Worm (Caenorhabditis elegans) whole organism, L1 larva: ENCODE measurements around the gene insc-1.

ENCODE experiments used
- C34B4.2 ChIP-seq: sonication (generic microtip); optimal IDR thresholded peaks from 2 replicates; lab custom pipeline; 2017; ENCODE audit warnings: mild to moderate bottlenecking, missing genetic modification characterization, missing compliant biosample characterization
- F16B12.6 ChIP-seq: fragments of 150-350 bp; optimal IDR thresholded peaks from 2 replicates; lab custom pipeline; 2014; ENCODE audit warnings: missing biosample characterization, missing genetic modification characterization
- Y116A8C.19 ChIP-seq: sonication (generic microtip); optimal IDR thresholded peaks from 2 replicates; lab custom pipeline; 2016; ENCODE audit warnings: missing compliant biosample characterization, missing genetic modification characterization, borderline replicate concordance
- aha-1 ChIP-seq: fragments of 150-350 bp; optimal IDR thresholded peaks from 2 replicates; lab custom pipeline; 2014; ENCODE audit warnings: missing biosample characterization, missing genetic modification characterization
- alr-1 ChIP-seq: fragments of 200-800 bp; sonication (Bioruptor generic); optimal IDR thresholded peaks from 2 replicates; lab custom pipeline; 2018; ENCODE audit warnings: borderline replicate concordance, mild to moderate bottlenecking, missing genetic modification characterization, missing compliant biosample characterization
- ama-1 ChIP-seq: fragments of 150-350 bp; optimal IDR thresholded peaks from 2 replicates; lab custom pipeline; 2014
- blmp-1 ChIP-seq: fragments of 150-350 bp; optimal IDR thresholded peaks from 2 replicates; lab custom pipeline; 2014; ENCODE audit warnings: missing biosample characterization, missing genetic modification characterization
- ceh-63 ChIP-seq: fragments of 200-800 bp; sonication (Bioruptor generic); optimal IDR thresholded peaks from 2 replicates; lab custom pipeline; 2018; ENCODE audit warnings: mild to moderate bottlenecking, missing genetic modification characterization, missing compliant biosample characterization
- ceh-8 ChIP-seq: fragments of 200-800 bp; sonication (Bioruptor generic); optimal IDR thresholded peaks from 2 replicates; lab custom pipeline; 2018; ENCODE audit warnings: mild to moderate bottlenecking, missing genetic modification characterization, moderate library complexity, missing compliant biosample characterization
- dpl-1 ChIP-seq, 3 experiments: fragments of 150-350 bp in 2 of 3; sonication (generic microtip) in 1 of 3; optimal IDR thresholded peaks; 2 replicates each; lab custom pipeline; 2014 to 2017; ENCODE audit warnings: missing biosample characterization in 3 of 3, missing genetic modification characterization in 3 of 3, missing genetic modification reagents in 3 of 3
- efl-1 ChIP-seq, 4 experiments: fragments of 150-350 bp; optimal IDR thresholded peaks in 3 of 4; peaks in 1 of 4; 1 replicate in 1 of 4; 2 replicates in 3 of 4; lab custom pipeline; 2014; ENCODE audit warnings: missing biosample characterization in 2 of 4, missing genetic modification characterization in 2 of 4, missing genetic modification reagents in 2 of 4
- efl-3 ChIP-seq: fragments of 200-800 bp; sonication (Bioruptor generic); optimal IDR thresholded peaks from 2 replicates; lab custom pipeline; 2018; ENCODE audit warnings: mild to moderate bottlenecking, missing genetic modification characterization, missing compliant biosample characterization
- elt-2 ChIP-seq: sonication (generic microtip); optimal IDR thresholded peaks from 2 replicates; lab custom pipeline; 2016; ENCODE audit warnings: missing genetic modification characterization, mild to moderate bottlenecking, inconsistent platforms, missing compliant biosample characterization, missing genetic modification reagents
- fkh-4 ChIP-seq: sonication (generic microtip); optimal IDR thresholded peaks from 2 replicates; lab custom pipeline; 2016; ENCODE audit warnings: missing compliant biosample characterization, missing genetic modification characterization, borderline replicate concordance
- fos-1 ChIP-seq: fragments of 150-350 bp; optimal IDR thresholded peaks from 2 replicates; lab custom pipeline; 2014; ENCODE audit warnings: missing biosample characterization, missing genetic modification characterization
- grh-1 ChIP-seq: fragments of 200-800 bp; sonication (Bioruptor generic); IDR thresholded peaks from 2 replicates; pipeline ENCODE4 v1.3.6; 2022; ENCODE audit warnings: missing genetic modification reagents, missing genetic modification characterization, missing compliant biosample characterization
- hpl-2 ChIP-seq: fragments of 150-350 bp; optimal IDR thresholded peaks from 2 replicates; lab custom pipeline; 2014; ENCODE audit warnings: missing biosample characterization, missing genetic modification reagents, missing genetic modification characterization
- lin-13 ChIP-seq: fragments of 150-350 bp; optimal IDR thresholded peaks from 2 replicates; lab custom pipeline; 2014; ENCODE audit warnings: missing biosample characterization, missing genetic modification reagents, missing genetic modification characterization
- lin-14 ChIP-seq: fragments of 200-800 bp; sonication (Bioruptor generic); optimal IDR thresholded peaks from 2 replicates; lab custom pipeline; 2018; ENCODE audit warnings: mild to moderate bottlenecking, missing genetic modification characterization, moderate library complexity, missing compliant biosample characterization
- lin-15B ChIP-seq: fragments of 150-350 bp; sonication (generic microtip); optimal IDR thresholded peaks from 3 replicates; lab custom pipeline; 2014; ENCODE audit warnings: missing biosample characterization, missing genetic modification characterization
- lin-35 ChIP-seq, 2 experiments: fragments of 150-350 bp; optimal IDR thresholded peaks; 2 replicates each; lab custom pipeline; 2014; ENCODE audit warnings: missing biosample characterization in 2 of 2, missing genetic modification characterization in 2 of 2, missing genetic modification reagents in 2 of 2
- mdl-1 ChIP-seq, 2 experiments: fragments of 150-350 bp; optimal IDR thresholded peaks; 2 replicates each; lab custom pipeline; 2014 to 2017; ENCODE audit warnings: missing biosample characterization in 2 of 2, missing genetic modification characterization in 2 of 2, inconsistent platforms in 1 of 2
- mep-1 ChIP-seq: fragments of 150-350 bp; optimal IDR thresholded peaks from 2 replicates; lab custom pipeline; 2014; ENCODE audit warnings: missing biosample characterization, missing genetic modification characterization
- nhr-12 ChIP-seq: sonication (generic microtip); optimal IDR thresholded peaks from 2 replicates; lab custom pipeline; 2017; ENCODE audit warnings: missing biosample characterization, missing genetic modification characterization
- nhr-20 ChIP-seq: sonication (generic microtip); optimal IDR thresholded peaks from 2 replicates; lab custom pipeline; 2016; ENCODE audit warnings: mild to moderate bottlenecking, missing genetic modification characterization, missing compliant biosample characterization
- nhr-28 ChIP-seq: fragments of 150-350 bp; optimal IDR thresholded peaks from 2 replicates; lab custom pipeline; 2014; ENCODE audit warnings: missing biosample characterization, missing genetic modification characterization
- nhr-71 ChIP-seq: sonication (generic microtip); optimal IDR thresholded peaks from 2 replicates; lab custom pipeline; 2016; ENCODE audit warnings: mild to moderate bottlenecking, missing genetic modification characterization, moderate library complexity, missing compliant biosample characterization
- nhr-77 ChIP-seq: fragments of 150-350 bp; optimal IDR thresholded peaks from 2 replicates; lab custom pipeline; 2014; ENCODE audit warnings: missing biosample characterization, missing genetic modification characterization
- nhr-84 ChIP-seq: sonication (generic microtip); optimal IDR thresholded peaks from 2 replicates; lab custom pipeline; 2017; ENCODE audit warnings: missing biosample characterization, missing genetic modification characterization
- nhr-85 ChIP-seq: sonication (generic microtip); peaks from one replicate; lab custom pipeline; 2016; ENCODE audit warnings: missing genetic modification characterization, inconsistent platforms, missing compliant biosample characterization
- nhr-90 ChIP-seq: sonication (generic microtip); optimal IDR thresholded peaks from 2 replicates; lab custom pipeline; 2016; ENCODE audit warnings: mild to moderate bottlenecking, missing genetic modification characterization, missing compliant biosample characterization; ENCODE audit not compliant: poor library complexity
- pag-3 ChIP-seq: sonication (generic microtip); optimal IDR thresholded peaks from 2 replicates; lab custom pipeline; 2017; ENCODE audit warnings: missing genetic modification characterization, mild to moderate bottlenecking, missing compliant biosample characterization, antibody characterized with exemption, borderline replicate concordance; ENCODE audit not compliant: insufficient read depth
- rnt-1 ChIP-seq: sonication (generic microtip); optimal IDR thresholded peaks from 2 replicates; lab custom pipeline; 2016; ENCODE audit warnings: mild to moderate bottlenecking, missing genetic modification characterization, moderate library complexity, missing compliant biosample characterization
- snpc-4 ChIP-seq: fragments of 150-350 bp; optimal IDR thresholded peaks from 2 replicates; lab custom pipeline; 2014; ENCODE audit warnings: missing biosample characterization, missing genetic modification characterization
- snu-23 ChIP-seq: sonication (generic microtip); optimal IDR thresholded peaks from 2 replicates; lab custom pipeline; 2016; ENCODE audit warnings: missing genetic modification characterization, missing compliant biosample characterization
- sox-4 ChIP-seq: sonication (generic microtip); optimal IDR thresholded peaks from 2 replicates; lab custom pipeline; 2016; ENCODE audit warnings: missing genetic modification characterization, missing compliant biosample characterization
- sptf-1 ChIP-seq: fragments of 150-350 bp; optimal IDR thresholded peaks from 2 replicates; lab custom pipeline; 2014; ENCODE audit warnings: missing biosample characterization, missing genetic modification characterization
- swsn-7 ChIP-seq: sonication (generic microtip); optimal IDR thresholded peaks from 2 replicates; lab custom pipeline; 2016; ENCODE audit warnings: missing genetic modification characterization, missing compliant biosample characterization
- tbx-2 ChIP-seq: sonication (generic microtip); optimal IDR thresholded peaks from 2 replicates; lab custom pipeline; 2016; ENCODE audit warnings: missing genetic modification characterization, missing compliant biosample characterization
- tlp-1 ChIP-seq: fragments of 150-350 bp; optimal IDR thresholded peaks from 2 replicates; lab custom pipeline; 2014; ENCODE audit warnings: missing biosample characterization, missing genetic modification characterization
- unc-30 ChIP-seq: sonication (generic microtip); optimal IDR thresholded peaks from 2 replicates; lab custom pipeline; 2017; ENCODE audit warnings: missing biosample characterization, missing genetic modification characterization
- xbp-1 ChIP-seq: sonication (generic microtip); optimal IDR thresholded peaks from 2 replicates; lab custom pipeline; 2016; ENCODE audit warnings: missing genetic modification characterization, missing compliant biosample characterization
- zag-1 ChIP-seq: fragments of 150-350 bp; optimal IDR thresholded peaks from 2 replicates; lab custom pipeline; 2014; ENCODE audit warnings: missing biosample characterization, missing genetic modification characterization

insc-1 gene

ce11 chrII:7393922-7394689 lies 35.4 kb downstream of the insc-1 start:
- TF ChIP-seq rnt-1 (no peak), unc-30 (tag; lab: Kevin White, UChicago) (no peak), lin-35 (GFP tag; optimal IDR thresholded peaks at IDR 0.05; lab: Kevin White, UChicago) (peak in 1 of 2 experiments; percentile 19), nhr-77 (tag; lab: Kevin White, UChicago) (no peak), nhr-12 (tag; lab: Kevin White, UChicago) (no peak), snu-23 (GFP tag; lab: Kevin White, UChicago) (peak; percentile 5), mep-1 (tag; lab: Kevin White, UChicago) (peak; percentile 30), lin-14 (GFP tag; lab: Kevin White, UChicago) (peak; percentile 65), lin-13 (GFP tag; lab: Kevin White, UChicago) (peak; percentile 4), snpc-4 (tag; lab: Kevin White, UChicago) (no peak), mdl-1 (tag; optimal IDR thresholded peaks at IDR 0.05; lab: Kevin White, UChicago) (peak in 1 of 2 experiments; percentile 9), elt-2 (no peak), hpl-2 (GFP tag; lab: Kevin White, UChicago) (no peak), nhr-85 (tag; lab: Kevin White, UChicago) (peak; percentile 81), blmp-1 (tag; lab: Kevin White, UChicago) (peak; percentile 21), nhr-71 (tag; lab: Kevin White, UChicago) (peak; percentile 15), nhr-20 (tag; lab: Kevin White, UChicago) (peak; percentile 3)

ce11 chrII:7394690-7395054 lies 36.0 kb downstream of the insc-1 start, which contains the start of gene bath-44:
TSS of gene bath-44 (plus strand) at chrII:7394955.
- no peak for TF ChIP-seq efl-1 (optimal IDR thresholded peaks at IDR 0.05; lab: Kevin White, UChicago)
- TF ChIP-seq efl-1 (GFP tag; optimal IDR thresholded peaks at IDR 0.05 in 1 of 2; lab: Kevin White, UChicago) = peak in 1 of 2 experiments; percentile 62
- TF ChIP-seq ceh-63 (GFP tag; lab: Kevin White, UChicago) = no peak
- TF ChIP-seq pag-3 (tag; lab: Kevin White, UChicago) = no peak
- no peak for TF ChIP-seq Y116A8C.19
- TF ChIP-seq, all 84 proteins: peak for 1

- no peak for TF ChIP-seq grh-1 (GFP tag; lab: Robert Waterston, UW)
- no peak for TF ChIP-seq swsn-7 (tag; lab: Kevin White, UChicago)
- TF ChIP-seq lin-14 (GFP tag; lab: Kevin White, UChicago) = no peak
- no peak for TF ChIP-seq aha-1 (tag; lab: Kevin White, UChicago)
- TF ChIP-seq C34B4.2 (tag; lab: Kevin White, UChicago) = no peak
These were observed 37.4 kb downstream of the insc-1 start for ce11 chrII:7396081-7396480.

ce11 chrII:7397273-7397840 lies 38.7 kb downstream of the insc-1 start:
- no peak for TF ChIP-seq alr-1 (tag; lab: Kevin White, UChicago)
- TF ChIP-seq tlp-1 (tag; lab: Kevin White, UChicago) = no peak
- TF ChIP-seq lin-15B = no peak
- no peak for TF ChIP-seq fkh-4
- TF ChIP-seq fos-1 (tag; lab: Kevin White, UChicago) = no peak
- no peak for TF ChIP-seq sox-4
- no peak for TF ChIP-seq ama-1 (lab: Kevin White, UChicago)
- no peak for TF ChIP-seq nhr-84 (tag; lab: Kevin White, UChicago)
- TF ChIP-seq F16B12.6 (tag; lab: Kevin White, UChicago) = no peak
- TF ChIP-seq dpl-1 (GFP tag; optimal IDR thresholded peaks at IDR 0.05; lab: Kevin White, UChicago) = peak in 2 of 3 experiments; percentile 40 to 49
- TF ChIP-seq nhr-90 (tag; lab: Kevin White, UChicago) = peak; percentile 8
- TF ChIP-seq ceh-8 (GFP tag; lab: Kevin White, UChicago) = no peak
- TF ChIP-seq sptf-1 = no peak
- no peak for TF ChIP-seq swsn-7 (tag; lab: Kevin White, UChicago)
- TF ChIP-seq pag-3 (tag; lab: Kevin White, UChicago) = no peak
- TF ChIP-seq nhr-20 (tag; lab: Kevin White, UChicago) = no peak
- TF ChIP-seq tbx-2 (tag; lab: Kevin White, UChicago) = no peak
- no peak for TF ChIP-seq C34B4.2 (tag; lab: Kevin White, UChicago)
- TF ChIP-seq rnt-1 = peak; percentile 43
- TF ChIP-seq lin-14 (GFP tag; lab: Kevin White, UChicago) = no peak
- no peak for TF ChIP-seq zag-1 (tag; lab: Kevin White, UChicago)
- TF ChIP-seq nhr-28 (tag; lab: Kevin White, UChicago) = no peak
- peak; percentile 63 for TF ChIP-seq nhr-85 (tag; lab: Kevin White, UChicago)
- TF ChIP-seq lin-35 (GFP tag; optimal IDR thresholded peaks at IDR 0.05; lab: Kevin White, UChicago) = peak in 1 of 2 experiments; percentile 60
- TF ChIP-seq xbp-1 (tag; lab: Kevin White, UChicago) = no peak
- no peak for TF ChIP-seq efl-3 (GFP tag; lab: Kevin White, UChicago)
- peak; percentile 0 for TF ChIP-seq blmp-1 (tag; lab: Kevin White, UChicago)
